Fruit fly (Drosophila melanogaster) whole organism, embryonic: ENCODE data around the gene ND-SGDH.

ENCODE experiments used
- Bgb ChIP-seq: fragments of 200-800 bp; sonication (Bioruptor generic); IDR thresholded peaks from 2 replicates; pipeline ENCODE4 v1.3.6; 2022; ENCODE audit warnings: missing biosample characterization, missing genetic modification characterization; ENCODE audit not compliant: partially characterized antibody
- CG1024 ChIP-seq: fragments of 200-800 bp; sonication (Bioruptor generic); IDR thresholded peaks from 2 replicates; pipeline ENCODE4 v1.3.6; 2022; ENCODE audit warnings: missing biosample characterization, missing genetic modification characterization
- CG10267 ChIP-seq: fragments of 200-800 bp; sonication (Bioruptor generic); optimal IDR thresholded peaks from 2 replicates; lab custom pipeline; 2018; ENCODE audit warnings: missing biosample characterization, mild to moderate bottlenecking, missing genetic modification characterization, moderate library complexity
- CG10321 ChIP-seq: fragments of 200-800 bp; sonication (Bioruptor generic); IDR thresholded peaks from 2 replicates; pipeline ENCODE4 v1.3.6; 2022; ENCODE audit warnings: missing biosample characterization, missing genetic modification characterization
- CG10959 ChIP-seq: fragments of 200-800 bp; sonication (Bioruptor generic); IDR thresholded peaks from 2 replicates; pipeline ENCODE4 v1.3.6; 2022; ENCODE audit warnings: missing biosample characterization, missing genetic modification characterization
- CG12236 ChIP-seq: fragments of 200-800 bp; sonication (Bioruptor generic); optimal IDR thresholded peaks from 2 replicates; lab custom pipeline; 2016; ENCODE audit warnings: missing biosample characterization, missing genetic modification characterization
- CG1233 ChIP-seq: fragments of 200-800 bp; sonication (Bioruptor generic); optimal IDR thresholded peaks from 4 replicates; lab custom pipeline; 2018; ENCODE audit warnings: missing biosample characterization, mild to moderate bottlenecking, missing genetic modification characterization
- CG14860 ChIP-seq: fragments of 200-800 bp; sonication (Bioruptor generic); IDR thresholded peaks from 3 replicates; pipeline ENCODE4 v1.3.6; 2022; ENCODE audit warnings: missing biosample characterization, missing genetic modification characterization; ENCODE audit not compliant: partially characterized antibody
- CG15601 ChIP-seq: fragments of 200-800 bp; sonication (Bioruptor generic); optimal IDR thresholded peaks from 3 replicates; lab custom pipeline; 2019; ENCODE audit warnings: missing biosample characterization, mild to moderate bottlenecking, missing genetic modification characterization, moderate library complexity
- CG1603 ChIP-seq: fragments of 200-800 bp; sonication (Bioruptor generic); optimal IDR thresholded peaks from 2 replicates; lab custom pipeline; 2019; ENCODE audit warnings: missing biosample characterization, mild to moderate bottlenecking, missing genetic modification characterization, moderate library complexity
- CG16779 ChIP-seq: fragments of 200-800 bp; sonication (Bioruptor generic); IDR thresholded peaks from 2 replicates; pipeline ENCODE4 v1.3.6; 2022; ENCODE audit warnings: missing biosample characterization, missing genetic modification characterization
- CG17359 ChIP-seq: fragments of 200-800 bp; sonication (Bioruptor generic); optimal IDR thresholded peaks from 3 replicates; lab custom pipeline; 2018; ENCODE audit warnings: missing biosample characterization, mild to moderate bottlenecking, missing genetic modification characterization, moderate library complexity
- CG17385 ChIP-seq: fragments of 200-800 bp; sonication (Bioruptor generic); optimal IDR thresholded peaks from 3 replicates; lab custom pipeline; 2018; ENCODE audit warnings: missing biosample characterization, mild to moderate bottlenecking, missing genetic modification characterization
- CG17612 ChIP-seq: fragments of 200-800 bp; sonication (Bioruptor generic); IDR thresholded peaks from 2 replicates; pipeline ENCODE4 v1.3.6; 2022; ENCODE audit warnings: missing biosample characterization, missing genetic modification characterization
- CG1792 ChIP-seq: fragments of 200-800 bp; sonication (Bioruptor generic); optimal IDR thresholded peaks from 2 replicates; lab custom pipeline; 2016; ENCODE audit warnings: missing biosample characterization, missing genetic modification characterization
- CG18262 ChIP-seq: fragments of 200-800 bp; optimal IDR thresholded peaks from 3 replicates; lab custom pipeline; 2019; ENCODE audit warnings: missing biosample characterization, mild to moderate bottlenecking, missing genetic modification characterization, moderate library complexity
- CG2202 ChIP-seq: fragments of 200-800 bp; sonication (Bioruptor generic); optimal IDR thresholded peaks from 2 replicates; lab custom pipeline; 2018; ENCODE audit warnings: missing biosample characterization, mild to moderate bottlenecking, missing genetic modification characterization
- CG2712 ChIP-seq: fragments of 200-800 bp; optimal IDR thresholded peaks from 3 replicates; lab custom pipeline; 2019; ENCODE audit warnings: missing biosample characterization, mild to moderate bottlenecking, missing genetic modification characterization, moderate library complexity
- CG31441 ChIP-seq: fragments of 200-800 bp; sonication (Bioruptor generic); IDR thresholded peaks from 2 replicates; pipeline ENCODE4 v1.3.6; 2022; ENCODE audit warnings: missing biosample characterization, missing genetic modification characterization
- CG32772 ChIP-seq: fragments of 200-800 bp; sonication (Bioruptor generic); IDR thresholded peaks from 2 replicates; pipeline ENCODE4 v1.3.6; 2022; ENCODE audit warnings: missing biosample characterization, missing genetic modification characterization
- CG4282 ChIP-seq: fragments of 200-800 bp; sonication (Bioruptor generic); optimal IDR thresholded peaks from 2 replicates; lab custom pipeline; 2016; ENCODE audit warnings: missing biosample characterization, missing genetic modification characterization
- CG4424 ChIP-seq: fragments of 200-800 bp; sonication (Bioruptor generic); optimal IDR thresholded peaks from 3 replicates; lab custom pipeline; 2016; ENCODE audit warnings: missing biosample characterization, missing genetic modification characterization
- CG6254 ChIP-seq: fragments of 200-800 bp; sonication (Bioruptor generic); optimal IDR thresholded peaks from 3 replicates; lab custom pipeline; 2017; ENCODE audit warnings: mild to moderate bottlenecking, missing biosample characterization, missing genetic modification reagents, missing genetic modification characterization
- CG6689 ChIP-seq: fragments of 200-800 bp; sonication (Bioruptor generic); IDR thresholded peaks from 2 replicates; pipeline ENCODE4 v1.3.6; 2022; ENCODE audit warnings: missing biosample characterization, missing genetic modification characterization
- CG7987 ChIP-seq: fragments of 200-800 bp; sonication (Bioruptor generic); optimal IDR thresholded peaks from 2 replicates; lab custom pipeline; 2018; ENCODE audit warnings: missing biosample characterization, mild to moderate bottlenecking, missing genetic modification characterization, moderate library complexity
- CG8478 ChIP-seq: fragments of >200 bp; optimal IDR thresholded peaks from 2 replicates; lab custom pipeline; 2018
- CG9609 ChIP-seq: fragments of 200-800 bp; sonication (Bioruptor generic); optimal IDR thresholded peaks from 3 replicates; lab custom pipeline; 2016; ENCODE audit warnings: missing biosample characterization, missing genetic modification characterization
- CG9932 ChIP-seq: fragments of 200-800 bp; sonication (Bioruptor generic); IDR thresholded peaks from 2 replicates; pipeline ENCODE4 v1.3.6; 2022; ENCODE audit warnings: missing biosample characterization, missing genetic modification characterization
- CTCF ChIP-seq: fragments of 200-800 bp; sonication (Bioruptor generic); optimal IDR thresholded peaks from 2 replicates; lab custom pipeline; 2017; ENCODE audit warnings: missing biosample characterization, mild to moderate bottlenecking, missing genetic modification characterization, moderate library complexity
- D ChIP-seq, 2 experiments: fragments of 200-800 bp in 1 of 2; fragments of >200 bp in 1 of 2; sonication (Bioruptor generic) in 1 of 2; optimal IDR thresholded peaks; 2 replicates in 1 of 2; 3 replicates in 1 of 2; lab custom pipeline; 2017; ENCODE audit warnings: mild to moderate bottlenecking in 1 of 2, missing biosample characterization in 1 of 2, missing genetic modification characterization in 1 of 2, missing genetic modification reagents in 1 of 2
- Dip3 ChIP-seq: fragments of 200-800 bp; sonication (Bioruptor generic); optimal IDR thresholded peaks from 3 replicates; lab custom pipeline; 2016; ENCODE audit warnings: missing biosample characterization, missing genetic modification characterization
- H2.0 ChIP-seq: fragments of 200-800 bp; sonication (Bioruptor generic); IDR thresholded peaks from 2 replicates; pipeline ENCODE4 v1.3.6; 2022; ENCODE audit warnings: missing biosample characterization, missing genetic modification characterization
- HLH54F ChIP-seq: fragments of 200-800 bp; sonication (Bioruptor generic); optimal IDR thresholded peaks from 3 replicates; lab custom pipeline; 2016; ENCODE audit warnings: missing biosample characterization, missing genetic modification characterization
- Hsf ChIP-seq: fragments of 200-800 bp; sonication (Bioruptor generic); optimal IDR thresholded peaks from 3 replicates; lab custom pipeline; 2016; ENCODE audit warnings: missing biosample characterization, missing genetic modification characterization
- Mes4 ChIP-seq: fragments of 200-800 bp; sonication (Bioruptor generic); optimal IDR thresholded peaks from 2 replicates; lab custom pipeline; 2016; ENCODE audit warnings: missing biosample characterization, missing genetic modification characterization
- Myb ChIP-seq: fragments of 200-800 bp; sonication (Bioruptor generic); optimal IDR thresholded peaks from 2 replicates; lab custom pipeline; 2016; ENCODE audit warnings: missing biosample characterization, missing genetic modification characterization
- al ChIP-seq: fragments of 200-800 bp; sonication (Bioruptor generic); IDR thresholded peaks from 2 replicates; pipeline ENCODE4 v1.3.6; 2022; ENCODE audit warnings: missing biosample characterization, missing genetic modification characterization
- ase ChIP-seq: fragments of 200-800 bp; sonication (Bioruptor generic); IDR thresholded peaks from 3 replicates; pipeline ENCODE4 v1.3.6; 2022; ENCODE audit warnings: missing biosample characterization, missing genetic modification characterization
- cato ChIP-seq: fragments of 200-800 bp; sonication (Bioruptor generic); optimal IDR thresholded peaks from 2 replicates; lab custom pipeline; 2016; ENCODE audit warnings: missing biosample characterization, missing genetic modification characterization, borderline replicate concordance
- crc ChIP-seq: fragments of 200-800 bp; sonication (Bioruptor generic); optimal IDR thresholded peaks from 2 replicates; lab custom pipeline; 2016; ENCODE audit warnings: missing biosample characterization, missing genetic modification characterization
- ewg ChIP-seq: fragments of 200-800 bp; sonication (Bioruptor generic); optimal IDR thresholded peaks from 3 replicates; lab custom pipeline; 2017; ENCODE audit warnings: mild to moderate bottlenecking, missing biosample characterization, missing genetic modification reagents, missing genetic modification characterization
- eyg ChIP-seq: fragments of 200-800 bp; sonication (Bioruptor generic); optimal IDR thresholded peaks from 3 replicates; lab custom pipeline; 2016; ENCODE audit warnings: missing biosample characterization, missing genetic modification characterization
- gcm ChIP-seq: fragments of 200-800 bp; sonication (Bioruptor generic); optimal IDR thresholded peaks from 2 replicates; lab custom pipeline; 2019; ENCODE audit warnings: missing biosample characterization, mild to moderate bottlenecking, missing genetic modification characterization, moderate library complexity
- h ChIP-seq: fragments of >200 bp; optimal IDR thresholded peaks from 2 replicates; lab custom pipeline; 2017
- inv ChIP-seq: fragments of 200-800 bp; sonication (Bioruptor generic); IDR thresholded peaks from 2 replicates; pipeline ENCODE4 v1.3.6; 2022; ENCODE audit warnings: missing biosample characterization, missing genetic modification characterization; ENCODE audit not compliant: partially characterized antibody
- jumu ChIP-seq: fragments of 200-800 bp; sonication (Bioruptor generic); optimal IDR thresholded peaks from 3 replicates; lab custom pipeline; 2016; ENCODE audit warnings: missing biosample characterization, missing genetic modification characterization
- mam ChIP-seq: fragments of 200-800 bp; sonication (Bioruptor generic); optimal IDR thresholded peaks from 3 replicates; lab custom pipeline; 2016; ENCODE audit warnings: missing biosample characterization, missing genetic modification characterization
- sc ChIP-seq, 3 experiments: fragments of >200 bp in 2 of 3; fragments of 200-800 bp in 1 of 3; sonication (Bioruptor generic) in 1 of 3; optimal IDR thresholded peaks; 2 replicates in 2 of 3; 3 replicates in 1 of 3; lab custom pipeline; 2017; ENCODE audit warnings: mild to moderate bottlenecking in 1 of 3, missing biosample characterization in 1 of 3, missing genetic modification characterization in 1 of 3, missing genetic modification reagents in 1 of 3
- slbo ChIP-seq: fragments of 200-800 bp; sonication (Bioruptor generic); IDR thresholded peaks from 2 replicates; pipeline ENCODE4 v1.3.6; 2022; ENCODE audit warnings: missing biosample characterization, missing genetic modification characterization
- sna ChIP-seq: fragments of 200-800 bp; sonication (Bioruptor generic); IDR thresholded peaks from 2 replicates; pipeline ENCODE4 v1.3.6; 2022; ENCODE audit warnings: missing biosample characterization, missing genetic modification characterization; ENCODE audit not compliant: partially characterized antibody
- tio ChIP-seq: fragments of 200-800 bp; sonication (Bioruptor generic); optimal IDR thresholded peaks from 2 replicates; lab custom pipeline; 2017; ENCODE audit warnings: missing biosample characterization, missing genetic modification characterization, inconsistent platforms
- zen2 ChIP-seq: fragments of 200-800 bp; sonication (Bioruptor generic); IDR thresholded peaks from 3 replicates; pipeline ENCODE4 v1.3.6; 2022; ENCODE audit warnings: missing biosample characterization, missing genetic modification characterization; ENCODE audit not compliant: partially characterized antibody

The ND-SGDH gene

DNA sequence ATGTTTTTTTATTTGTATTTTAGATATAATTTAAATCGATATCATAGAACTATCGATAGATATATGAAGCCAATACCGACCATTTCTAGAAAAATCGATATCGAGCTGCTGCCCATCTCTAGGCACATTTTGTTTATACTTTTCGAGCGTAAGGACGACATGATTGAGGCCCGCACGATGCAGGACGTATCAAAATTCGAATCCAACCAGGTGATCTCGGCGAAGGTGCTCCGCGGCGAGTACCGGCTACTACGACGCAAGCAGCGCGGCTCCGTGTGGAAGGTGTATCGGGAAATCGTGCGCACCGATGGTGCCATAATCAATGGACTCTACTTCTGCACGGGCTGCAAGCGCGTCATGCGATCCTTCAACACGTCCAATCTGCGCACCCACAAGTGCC, 20.2 kb downstream of the ND-SGDH start, which contains the start of gene ssp (continued):
- TF ChIP-seq CG18262 (tag; lab: Kevin White, UChicago), result no peak
- no peak for TF ChIP-seq CG17612 (GFP tag; lab: Robert Waterston, UW)
- no peak for TF ChIP-seq CG1603 (tag; lab: Kevin White, UChicago)
- TF ChIP-seq CG15601 (tag; lab: Kevin White, UChicago), result no peak
- no peak for TF ChIP-seq CG32772
- TF ChIP-seq CG6254 (GFP tag; lab: Kevin White, UChicago), result no peak
- TF ChIP-seq Bgb (GFP tag; lab: Robert Waterston, UW), result peak; percentile 82
- peak; percentile 61 for TF ChIP-seq inv (GFP tag; lab: Robert Waterston, UW)
- TF ChIP-seq CG10321 (GFP tag; lab: Robert Waterston, UW), result no peak
- peak; percentile 83 for TF ChIP-seq sna (GFP tag; lab: Robert Waterston, UW)
- no peak for TF ChIP-seq CG4424 (GFP tag; lab: Kevin White, UChicago)
- TF ChIP-seq CG16779 (GFP tag; lab: Robert Waterston, UW), result no peak
- no peak for TF ChIP-seq Myb (GFP tag; lab: Kevin White, UChicago)
- TF ChIP-seq CG10959, result no peak
- TF ChIP-seq CG6689 (GFP tag; lab: Robert Waterston, UW), result no peak
- TF ChIP-seq CG2202, result no peak
- no peak for TF ChIP-seq slbo
- TF ChIP-seq CG17385 (GFP tag; lab: Kevin White, UChicago), result no peak
- TF ChIP-seq zen2 (GFP tag; lab: Robert Waterston, UW), result no peak; the same call in 1 of the 3 replicates
- TF ChIP-seq CG4282 (GFP tag; lab: Kevin White, UChicago), result no peak
- no peak for TF ChIP-seq mam (GFP tag; lab: Kevin White, UChicago)
- TF ChIP-seq ewg (GFP tag; lab: Kevin White, UChicago), result no peak
- TF ChIP-seq sc (optimal IDR thresholded peaks at IDR 0.05; lab: Kevin White, UChicago), result no peak
- no peak for TF ChIP-seq sc (GFP tag; optimal IDR thresholded peaks at IDR 0.05; lab: Kevin White, UChicago)
- no peak for TF ChIP-seq cato
- TF ChIP-seq CG1792 (GFP tag; lab: Kevin White, UChicago), result no peak
- no peak for TF ChIP-seq CG9932 (GFP tag; lab: Robert Waterston, UW)
- no peak for TF ChIP-seq crc
- peak; percentile 16 for TF ChIP-seq CG2712 (tag; lab: Kevin White, UChicago)
- no peak for TF ChIP-seq CG1024 (GFP tag; lab: Robert Waterston, UW)
- no peak for TF ChIP-seq jumu
- no peak for TF ChIP-seq CG12236 (GFP tag; lab: Kevin White, UChicago)
- TF ChIP-seq CG14860 (GFP tag; lab: Robert Waterston, UW), result peak; percentile 73
- TF ChIP-seq Hsf (GFP tag; lab: Kevin White, UChicago), result no peak
- TF ChIP-seq CG7987 (GFP tag; lab: Kevin White, UChicago), result no peak
- TF ChIP-seq CG31441 (GFP tag; lab: Robert Waterston, UW), result no peak
- no peak for TF ChIP-seq h (lab: Kevin White, UChicago)
- no peak for TF ChIP-seq tio (GFP tag; lab: Kevin White, UChicago)
- TF ChIP-seq CG17359 (tag; lab: Kevin White, UChicago), result no peak
- no peak for TF ChIP-seq eyg (GFP tag; lab: Kevin White, UChicago)
- TF ChIP-seq H2.0 (GFP tag; lab: Robert Waterston, UW), result no peak
- TF ChIP-seq gcm (GFP tag; lab: Kevin White, UChicago), result peak; percentile 9
- TF ChIP-seq ase (GFP tag; lab: Robert Waterston, UW), result no peak
- no peak for TF ChIP-seq CG1233 (GFP tag; lab: Kevin White, UChicago)
- TF ChIP-seq al (GFP tag; lab: Robert Waterston, UW), result no peak
- TF ChIP-seq CG9609 (GFP tag; lab: Kevin White, UChicago), result no peak
- no peak for TF ChIP-seq D (optimal IDR thresholded peaks at IDR 0.05; lab: Kevin White, UChicago)
- TF ChIP-seq D (GFP tag; optimal IDR thresholded peaks at IDR 0.05; lab: Kevin White, UChicago), result no peak
- no peak for TF ChIP-seq HLH54F (GFP tag; lab: Kevin White, UChicago)
- TF ChIP-seq CTCF, result no peak
- no peak for TF ChIP-seq CG8478 (lab: Kevin White, UChicago)
- TF ChIP-seq Dip3 (GFP tag; lab: Kevin White, UChicago), result no peak
- TF ChIP-seq Mes4 (GFP tag; lab: Kevin White, UChicago), result no peak
- peak; percentile 46 for TF ChIP-seq CG10267
